Worm (Caenorhabditis elegans): ENCODE measurements around the gene bli-6.

The bli-6 gene

DNA sequence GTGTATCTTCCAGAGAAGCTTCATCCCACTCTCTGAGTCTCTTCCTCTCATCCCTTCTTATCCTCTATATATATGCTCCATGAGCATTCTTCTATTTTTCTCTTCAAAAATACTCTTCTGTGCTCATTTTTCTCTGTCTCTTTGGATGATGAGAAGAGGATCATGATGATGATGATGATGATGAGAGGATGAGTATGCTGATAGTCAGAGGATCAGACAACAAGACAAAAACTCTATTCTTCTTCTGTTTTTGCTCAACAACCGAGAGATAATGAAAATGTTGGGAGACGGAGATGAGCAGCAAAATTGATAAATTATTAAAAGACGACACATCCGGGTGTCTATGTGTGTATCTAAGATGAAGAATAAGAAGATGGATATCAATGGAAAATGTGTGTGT lies 16.5 kb downstream of the bli-6 start (continued):
- no peak for TF ChIP-seq ceh-82 (tag; optimal IDR thresholded peaks at IDR 0.05)
- peak; percentile 68 to 76 for TF ChIP-seq lsy-2 (tag; optimal IDR thresholded peaks at IDR 0.05)
- no peak for TF ChIP-seq zag-1 (tag; optimal IDR thresholded peaks at IDR 0.05)
- peak; percentile 89 for TF ChIP-seq unc-86 (tag; optimal IDR thresholded peaks at IDR 0.05)
- TF ChIP-seq efl-3 (GFP tag; optimal IDR thresholded peaks at IDR 0.05) = no peak
- peak; percentile 61 for TF ChIP-seq rnt-1 (tag; optimal IDR thresholded peaks at IDR 0.05)
- peak; percentile 90 for TF ChIP-seq lin-14 (GFP tag; optimal IDR thresholded peaks at IDR 0.05)
- TF ChIP-seq ceh-8 (GFP tag; optimal IDR thresholded peaks at IDR 0.05) = no peak
- TF ChIP-seq C04F5.9 (tag; optimal IDR thresholded peaks at IDR 0.05) = no peak
- TF ChIP-seq ztf-11 (tag; optimal IDR thresholded peaks at IDR 0.05) = no peak
- no peak for TF ChIP-seq elt-3 (tag; optimal IDR thresholded peaks at IDR 0.05)
- TF ChIP-seq isw-1 (GFP tag; IDR thresholded peaks at IDR 0.05) = no peak
- TF ChIP-seq Y116A8C.19 (tag; optimal IDR thresholded peaks at IDR 0.05; ENCODE audit: borderline replicate concordance) = no peak
- TF ChIP-seq blmp-1 (tag; optimal IDR thresholded peaks at IDR 0.05) = no peak
- TF ChIP-seq unc-30 (tag; optimal IDR thresholded peaks at IDR 0.05) = no peak
- peak; percentile 25 for TF ChIP-seq nhr-11 (tag; optimal IDR thresholded peaks at IDR 0.05)
- no peak for TF ChIP-seq egl-13 (tag; optimal IDR thresholded peaks at IDR 0.05)
- no peak for TF ChIP-seq pqm-1 (tag; optimal IDR thresholded peaks at IDR 0.05)
- no peak for TF ChIP-seq lin-13 (GFP tag; optimal IDR thresholded peaks at IDR 0.05)
- TF ChIP-seq nhr-20 (tag; optimal IDR thresholded peaks at IDR 0.05) = peak; percentile 42
- no peak for TF ChIP-seq vab-15 (tag; optimal IDR thresholded peaks at IDR 0.05)
- TF ChIP-seq ama-1 (optimal IDR thresholded peaks at IDR 0.05) = no peak
- no peak for TF ChIP-seq nhr-76 (tag; optimal IDR thresholded peaks at IDR 0.05)
- TF ChIP-seq mep-1 (tag; optimal IDR thresholded peaks at IDR 0.05) = peak; percentile 48
- no peak for TF ChIP-seq sox-4 (tag; optimal IDR thresholded peaks at IDR 0.05)
- no peak for TF ChIP-seq nhr-90 (tag; optimal IDR thresholded peaks at IDR 0.05; ENCODE audit: poor library complexity)
- TF ChIP-seq mdl-1 (tag; optimal IDR thresholded peaks at IDR 0.05) = no peak
- TF ChIP-seq fkh-4 (tag; optimal IDR thresholded peaks at IDR 0.05; ENCODE audit: borderline replicate concordance) = no peak
- TF ChIP-seq sup-37 (GFP tag; optimal IDR thresholded peaks at IDR 0.05) = no peak
- no peak for TF ChIP-seq unc-62 (GFP tag; optimal IDR thresholded peaks at IDR 0.05)
- TF ChIP-seq lin-15B (tag; optimal IDR thresholded peaks at IDR 0.05) = no peak
- no peak for TF ChIP-seq nhr-28 (tag; optimal IDR thresholded peaks at IDR 0.05)
- TF ChIP-seq hpl-2 (GFP tag; optimal IDR thresholded peaks at IDR 0.05) = no peak
- no peak for TF ChIP-seq ets-5 (GFP tag; IDR thresholded peaks at IDR 0.05)
- TF ChIP-seq efl-1 (optimal IDR thresholded peaks at IDR 0.05) = peak; percentile 44 to 49
- peak; percentile 13 to 20 for TF ChIP-seq efl-1 (GFP tag; optimal IDR thresholded peaks at IDR 0.05 in 1 of 2)
- TF ChIP-seq nhr-19 (GFP tag; conservative IDR thresholded peaks at IDR 0.05) = peak; percentile 47
- TF ChIP-seq ceh-88 (GFP tag; IDR thresholded peaks at IDR 0.05) = no peak
- no peak for TF ChIP-seq aly-2 (tag; optimal IDR thresholded peaks at IDR 0.05)
- no peak for TF ChIP-seq ceh-90 (tag; optimal IDR thresholded peaks at IDR 0.05)
- peak; percentile 42 for TF ChIP-seq swsn-7 (tag; optimal IDR thresholded peaks at IDR 0.05)
- no peak for TF ChIP-seq alr-1 (tag; optimal IDR thresholded peaks at IDR 0.05; ENCODE audit: borderline replicate concordance)

DNA sequence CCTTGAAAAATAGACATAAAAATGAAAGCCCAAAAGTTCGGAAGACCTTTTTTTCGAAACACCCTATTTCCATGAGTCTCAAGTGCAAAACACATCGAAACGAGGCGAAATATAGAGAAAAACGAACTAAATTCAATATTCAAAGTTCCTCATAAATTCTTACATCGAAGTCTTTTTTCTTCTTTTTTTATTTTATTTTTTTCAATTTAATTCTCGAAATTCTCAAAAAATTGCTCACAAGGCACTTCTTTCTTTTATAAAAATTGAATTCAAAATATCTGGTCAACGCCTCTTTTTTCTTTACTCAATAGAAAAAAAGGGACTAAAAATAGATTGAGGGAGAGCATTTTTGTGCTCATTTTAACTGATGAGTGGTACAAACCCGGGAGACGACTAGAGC lies 18.3 kb downstream of the bli-6 start:
- TF ChIP-seq ztf-4 (tag; optimal IDR thresholded peaks at IDR 0.05) (no peak), fkh-10 (GFP tag; optimal IDR thresholded peaks at IDR 0.05) (peak; percentile 54), mef-2 (tag; optimal IDR thresholded peaks at IDR 0.05) (no peak), C04F5.9 (tag; optimal IDR thresholded peaks at IDR 0.05) (no peak)

All from whole organism, L1 larva.